Fruit fly (Drosophila melanogaster) whole organism, embryonic: ENCODE measurements around the gene Dtg.

ENCODE experiments used
- Atf6 ChIP-seq: fragments of 200-800 bp; sonication (Bioruptor generic); IDR thresholded peaks from 2 replicates; pipeline ENCODE4 v1.3.6; 2022; ENCODE audit warnings: missing biosample characterization, missing genetic modification characterization
- CG10267 ChIP-seq: fragments of 200-800 bp; sonication (Bioruptor generic); optimal IDR thresholded peaks from 2 replicates; lab custom pipeline; 2018; ENCODE audit warnings: missing biosample characterization, mild to moderate bottlenecking, missing genetic modification characterization, moderate library complexity
- CG10274 ChIP-seq: fragments of 200-800 bp; sonication (Bioruptor generic); optimal IDR thresholded peaks from 3 replicates; lab custom pipeline; 2017; ENCODE audit warnings: missing biosample characterization, mild to moderate bottlenecking, missing genetic modification characterization
- CG10366 ChIP-seq: fragments of 200-800 bp; sonication (Bioruptor generic); IDR thresholded peaks from 2 replicates; pipeline ENCODE4 v1.3.6; 2022; ENCODE audit warnings: missing biosample characterization, missing genetic modification characterization
- CG10979 ChIP-seq: fragments of 200-800 bp; sonication (Bioruptor generic); optimal IDR thresholded peaks from 2 replicates; lab custom pipeline; 2018; ENCODE audit warnings: missing biosample characterization, mild to moderate bottlenecking, missing genetic modification characterization, moderate library complexity
- CG12219 ChIP-seq: fragments of 200-800 bp; sonication (Bioruptor generic); optimal IDR thresholded peaks from 3 replicates; lab custom pipeline; 2018; ENCODE audit warnings: missing biosample characterization, mild to moderate bottlenecking, missing genetic modification characterization
- CG13123 ChIP-seq: fragments of 200-800 bp; sonication (Bioruptor generic); optimal IDR thresholded peaks from 2 replicates; lab custom pipeline; 2016; ENCODE audit warnings: missing biosample characterization, missing genetic modification characterization
- CG17186 ChIP-seq: fragments of 200-800 bp; sonication (Bioruptor generic); optimal IDR thresholded peaks from 3 replicates; lab custom pipeline; 2017; ENCODE audit warnings: missing biosample characterization, missing genetic modification reagents, missing genetic modification characterization
- CG17361 ChIP-seq: fragments of 200-800 bp; sonication (Bioruptor generic); IDR thresholded peaks from 3 replicates; pipeline ENCODE4 v1.3.6; 2022; ENCODE audit warnings: missing biosample characterization, missing genetic modification characterization
- CG2120 ChIP-seq: fragments of 200-800 bp; sonication (Bioruptor generic); optimal IDR thresholded peaks from 3 replicates; lab custom pipeline; 2016; ENCODE audit warnings: missing biosample characterization, missing genetic modification characterization
- CG33557 ChIP-seq: fragments of 200-800 bp; sonication (Bioruptor generic); optimal IDR thresholded peaks from 2 replicates; lab custom pipeline; 2019; ENCODE audit warnings: missing biosample characterization, mild to moderate bottlenecking, missing genetic modification characterization, moderate library complexity
- CG4424 ChIP-seq: fragments of 200-800 bp; sonication (Bioruptor generic); optimal IDR thresholded peaks from 3 replicates; lab custom pipeline; 2016; ENCODE audit warnings: missing biosample characterization, missing genetic modification characterization
- CG7271 ChIP-seq: fragments of 200-800 bp; sonication (Bioruptor generic); optimal IDR thresholded peaks from 2 replicates; lab custom pipeline; 2018; ENCODE audit warnings: missing biosample characterization, mild to moderate bottlenecking, missing genetic modification characterization, moderate library complexity
- CG8478 ChIP-seq: fragments of >200 bp; optimal IDR thresholded peaks from 2 replicates; lab custom pipeline; 2018
- CG9817 ChIP-seq: fragments of 200-800 bp; sonication (Bioruptor generic); optimal IDR thresholded peaks from 2 replicates; lab custom pipeline; 2018; ENCODE audit warnings: missing biosample characterization, mild to moderate bottlenecking, missing genetic modification characterization, moderate library complexity
- D ChIP-seq, 2 experiments: fragments of 200-800 bp in 1 of 2; fragments of >200 bp in 1 of 2; sonication (Bioruptor generic) in 1 of 2; optimal IDR thresholded peaks; 2 replicates in 1 of 2; 3 replicates in 1 of 2; lab custom pipeline; 2017; ENCODE audit warnings: mild to moderate bottlenecking in 1 of 2, missing biosample characterization in 1 of 2, missing genetic modification characterization in 1 of 2, missing genetic modification reagents in 1 of 2
- Dip2 ChIP-seq: fragments of 200-800 bp; sonication (Bioruptor generic); IDR thresholded peaks from 2 replicates; pipeline ENCODE4 v1.3.6; 2022; ENCODE audit warnings: missing biosample characterization, missing genetic modification characterization
- E2f1 ChIP-seq: fragments of 200-800 bp; sonication (Bioruptor generic); IDR thresholded peaks from 2 replicates; pipeline ENCODE4 v1.3.6; 2022; ENCODE audit warnings: missing biosample characterization, missing genetic modification characterization
- Fer2 ChIP-seq: fragments of 200-800 bp; sonication (Bioruptor generic); optimal IDR thresholded peaks from 2 replicates; lab custom pipeline; 2018; ENCODE audit warnings: missing biosample characterization, mild to moderate bottlenecking, missing genetic modification characterization, moderate library complexity
- Hand ChIP-seq: fragments of 200-800 bp; sonication (Bioruptor generic); optimal IDR thresholded peaks from 2 replicates; lab custom pipeline; 2017; ENCODE audit warnings: mild to moderate bottlenecking, missing biosample characterization, missing genetic modification reagents, missing genetic modification characterization
- Hr78 ChIP-seq, 2 experiments: fragments of 200-800 bp in 1 of 2; fragments of >200 bp in 1 of 2; sonication (Bioruptor generic) in 1 of 2; optimal IDR thresholded peaks; 2 replicates each; lab custom pipeline; 2017 to 2019; ENCODE audit warnings: missing biosample characterization in 2 of 2, missing genetic modification characterization in 2 of 2, mild to moderate bottlenecking in 1 of 2, moderate library complexity in 1 of 2
- Lim3 ChIP-seq: fragments of 200-800 bp; sonication (Bioruptor generic); IDR thresholded peaks from 2 replicates; pipeline ENCODE4 v1.3.6; 2022; ENCODE audit warnings: missing biosample characterization, missing genetic modification characterization
- Max ChIP-seq: fragments of 200-800 bp; sonication (Bioruptor generic); optimal IDR thresholded peaks from 2 replicates; lab custom pipeline; 2016; ENCODE audit warnings: missing biosample characterization, mild to moderate bottlenecking, missing genetic modification characterization
- NK7.1 ChIP-seq: fragments of 200-800 bp; sonication (Bioruptor generic); optimal IDR thresholded peaks from 3 replicates; lab custom pipeline; 2016; ENCODE audit warnings: missing biosample characterization, missing genetic modification characterization
- Xbp1 ChIP-seq: fragments of 200-800 bp; sonication (Bioruptor generic); optimal IDR thresholded peaks from 3 replicates; lab custom pipeline; 2016; ENCODE audit warnings: missing biosample characterization, mild to moderate bottlenecking, missing genetic modification characterization
- bab2 ChIP-seq: fragments of 200-800 bp; sonication (Bioruptor generic); optimal IDR thresholded peaks from 2 replicates; lab custom pipeline; 2016; ENCODE audit warnings: missing biosample characterization, missing genetic modification characterization
- bsh ChIP-seq, 2 experiments: fragments of 200-800 bp; sonication (Bioruptor generic); optimal IDR thresholded peaks; 2 replicates each; lab custom pipeline; 2017 to 2018; ENCODE audit warnings: mild to moderate bottlenecking in 2 of 2, missing biosample characterization in 2 of 2, missing genetic modification characterization in 2 of 2, moderate library complexity in 1 of 2
- cas ChIP-seq: fragments of 200-800 bp; sonication (Bioruptor generic); IDR thresholded peaks from 2 replicates; pipeline ENCODE4 v1.3.6; 2022; ENCODE audit warnings: missing biosample characterization, missing genetic modification characterization
- chm ChIP-seq: fragments of 200-800 bp; sonication (Bioruptor generic); IDR thresholded peaks from 2 replicates; pipeline ENCODE4 v1.3.6; 2022; ENCODE audit warnings: missing biosample characterization, missing genetic modification characterization
- crol ChIP-seq: fragments of 200-800 bp; sonication (Bioruptor generic); IDR thresholded peaks from 2 replicates; pipeline ENCODE4 v1.3.6; 2022; ENCODE audit warnings: missing biosample characterization, missing genetic modification characterization
- dan ChIP-seq: fragments of 200-800 bp; sonication (Bioruptor generic); IDR thresholded peaks from 2 replicates; pipeline ENCODE4 v1.3.6; 2022; ENCODE audit warnings: missing biosample characterization, missing genetic modification characterization
- dm ChIP-seq: fragments of 200-800 bp; sonication (Bioruptor generic); optimal IDR thresholded peaks from 3 replicates; lab custom pipeline; 2016; ENCODE audit warnings: missing biosample characterization, missing genetic modification characterization
- dpn ChIP-seq, 2 experiments: fragments of 200-800 bp; sonication (Bioruptor generic); optimal IDR thresholded peaks; 3 replicates each; lab custom pipeline; 2016; ENCODE audit warnings: missing biosample characterization in 2 of 2, missing genetic modification characterization in 2 of 2
- fu2 ChIP-seq: fragments of 200-800 bp; sonication (Bioruptor generic); optimal IDR thresholded peaks from 2 replicates; lab custom pipeline; 2016; ENCODE audit warnings: missing biosample characterization, missing genetic modification characterization
- gcm ChIP-seq: fragments of 200-800 bp; sonication (Bioruptor generic); optimal IDR thresholded peaks from 2 replicates; lab custom pipeline; 2019; ENCODE audit warnings: missing biosample characterization, mild to moderate bottlenecking, missing genetic modification characterization, moderate library complexity
- ind ChIP-seq: fragments of 200-800 bp; sonication (Bioruptor generic); optimal IDR thresholded peaks from 3 replicates; lab custom pipeline; 2016; ENCODE audit warnings: missing biosample characterization, missing genetic modification characterization
- jing ChIP-seq: fragments of 200-800 bp; sonication (Bioruptor generic); optimal IDR thresholded peaks from 2 replicates; lab custom pipeline; 2018; ENCODE audit warnings: missing biosample characterization, mild to moderate bottlenecking, missing genetic modification characterization
- kni ChIP-seq: fragments of 200-800 bp; sonication (Bioruptor generic); optimal IDR thresholded peaks from 3 replicates; lab custom pipeline; 2017; ENCODE audit warnings: mild to moderate bottlenecking, missing biosample characterization, missing genetic modification reagents, missing genetic modification characterization
- mam ChIP-seq: fragments of 200-800 bp; sonication (Bioruptor generic); optimal IDR thresholded peaks from 3 replicates; lab custom pipeline; 2016; ENCODE audit warnings: missing biosample characterization, missing genetic modification characterization
- oc ChIP-seq: fragments of 200-800 bp; sonication (Bioruptor generic); optimal IDR thresholded peaks from 2 replicates; lab custom pipeline; 2018; ENCODE audit warnings: missing biosample characterization, mild to moderate bottlenecking, missing genetic modification characterization, moderate library complexity
- otp ChIP-seq: fragments of 200-800 bp; sonication (Bioruptor generic); IDR thresholded peaks from 3 replicates; pipeline ENCODE4, ENCODE4 v1.3.6; 2022; ENCODE audit warnings: missing biosample characterization, missing genetic modification characterization
- peb ChIP-seq: fragments of 200-800 bp; sonication (Bioruptor generic); IDR thresholded peaks from 2 replicates; pipeline ENCODE4 v1.3.6; 2022; ENCODE audit warnings: missing biosample characterization, missing genetic modification characterization
- sens ChIP-seq: fragments of 200-800 bp; sonication (Bioruptor generic); peaks from one replicate; lab custom pipeline; 2016; ENCODE audit warnings: missing biosample characterization, missing genetic modification characterization
- sens-2 ChIP-seq: fragments of 200-800 bp; sonication (Bioruptor generic); IDR thresholded peaks from 2 replicates; pipeline ENCODE4 v1.3.6; 2022; ENCODE audit warnings: missing biosample characterization, missing genetic modification characterization
- seq ChIP-seq: fragments of 200-800 bp; sonication (Bioruptor generic); IDR thresholded peaks from 2 replicates; pipeline ENCODE4 v1.3.6; 2022; ENCODE audit warnings: missing biosample characterization, missing genetic modification characterization
- shn ChIP-seq: fragments of 200-800 bp; sonication (Bioruptor generic); optimal IDR thresholded peaks from 3 replicates; lab custom pipeline; 2016; ENCODE audit warnings: missing biosample characterization, missing genetic modification characterization
- so ChIP-seq: fragments of 200-800 bp; sonication (Bioruptor generic); IDR thresholded peaks from 3 replicates; pipeline ENCODE4 v1.3.6; 2022; ENCODE audit warnings: missing biosample characterization, missing genetic modification characterization
- tio ChIP-seq: fragments of 200-800 bp; sonication (Bioruptor generic); optimal IDR thresholded peaks from 2 replicates; lab custom pipeline; 2017; ENCODE audit warnings: missing biosample characterization, missing genetic modification characterization, inconsistent platforms
- ttk ChIP-seq: fragments of 200-800 bp; sonication (Bioruptor generic); IDR thresholded peaks from 2 replicates; pipeline ENCODE4 v2.1.2; 2022; ENCODE audit warnings: missing biosample characterization, missing genetic modification characterization
- twi ChIP-seq: fragments of 200-800 bp; optimal IDR thresholded peaks from 2 replicates; lab custom pipeline; 2019; ENCODE audit warnings: missing biosample characterization, mild to moderate bottlenecking, missing genetic modification characterization, moderate library complexity
- wek ChIP-seq: fragments of 200-800 bp; sonication (Bioruptor generic); optimal IDR thresholded peaks from 3 replicates; lab custom pipeline; 2018; ENCODE audit warnings: missing biosample characterization, mild to moderate bottlenecking, missing genetic modification characterization, moderate library complexity

The Dtg gene

DNA sequence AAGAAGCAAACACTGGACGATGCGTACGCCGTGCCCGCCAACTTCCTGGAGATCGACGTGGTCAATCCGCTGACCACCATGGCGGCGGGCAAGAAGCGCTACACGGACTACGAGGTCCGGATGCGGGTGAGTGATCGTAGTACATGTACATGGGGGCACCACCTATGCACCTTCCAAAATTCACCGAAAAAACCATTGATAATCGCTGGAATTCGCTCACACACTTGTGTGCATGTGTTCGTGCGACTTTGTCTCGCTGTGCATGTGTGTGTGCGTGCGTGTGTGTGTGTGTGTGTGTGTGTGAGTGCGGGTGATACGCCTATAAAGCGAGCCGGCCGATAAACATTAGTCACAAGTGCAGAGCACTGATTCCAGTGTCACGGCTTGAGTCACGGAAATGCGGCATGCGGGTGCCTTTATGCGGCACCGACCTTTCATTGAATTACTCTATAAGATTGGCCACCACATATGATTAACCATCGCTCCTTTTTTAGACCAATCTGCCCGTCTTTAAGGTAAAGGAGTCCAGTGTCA, 19.4 kb upstream of the Dtg start (continued):
- TF ChIP-seq CG10274 (GFP tag; lab: Kevin White, UChicago): no peak
- no peak for TF ChIP-seq chm (GFP tag; lab: Robert Waterston, UW)
- TF ChIP-seq D (optimal IDR thresholded peaks at IDR 0.05; lab: Kevin White, UChicago): peak; percentile 15
- TF ChIP-seq D (GFP tag; optimal IDR thresholded peaks at IDR 0.05; lab: Kevin White, UChicago): no peak
- no peak for TF ChIP-seq shn (GFP tag; lab: Kevin White, UChicago)
- no peak for TF ChIP-seq CG17361 (GFP tag; lab: Robert Waterston, UW)
- peak; percentile 91 for TF ChIP-seq CG8478 (lab: Kevin White, UChicago)
- no peak for TF ChIP-seq otp (GFP tag; lab: Robert Waterston, UW)
- TF ChIP-seq dan (GFP tag; lab: Robert Waterston, UW): no peak
- TF ChIP-seq CG10366 (GFP tag; lab: Robert Waterston, UW): no peak
- TF ChIP-seq CG9817 (tag; lab: Kevin White, UChicago): no peak
- TF ChIP-seq CG10979 (tag; lab: Kevin White, UChicago): no peak
- no peak for TF ChIP-seq CG10267 (tag; lab: Kevin White, UChicago)
- no peak for TF ChIP-seq CG17186
- TF ChIP-seq Fer2: no peak
- no peak for TF ChIP-seq Max (GFP tag; lab: Kevin White, UChicago)
- no peak for TF ChIP-seq Atf6 (GFP tag; lab: Robert Waterston, UW)
- peak; percentile 27 for TF ChIP-seq kni (GFP tag; lab: Kevin White, UChicago)
- TF ChIP-seq CG13123 (GFP tag; lab: Kevin White, UChicago): no peak
- peak; percentile 79 for TF ChIP-seq gcm (GFP tag; lab: Kevin White, UChicago)
- peak in 1 of 2 experiments; percentile 34 for TF ChIP-seq Hr78 (GFP tag; optimal IDR thresholded peaks at IDR 0.05; lab: Kevin White, UChicago)
- peak; percentile 6 for TF ChIP-seq Hand
- TF ChIP-seq sens-2: no peak
- no peak for TF ChIP-seq mam (GFP tag; lab: Kevin White, UChicago)
- no peak for TF ChIP-seq ttk

DNA sequence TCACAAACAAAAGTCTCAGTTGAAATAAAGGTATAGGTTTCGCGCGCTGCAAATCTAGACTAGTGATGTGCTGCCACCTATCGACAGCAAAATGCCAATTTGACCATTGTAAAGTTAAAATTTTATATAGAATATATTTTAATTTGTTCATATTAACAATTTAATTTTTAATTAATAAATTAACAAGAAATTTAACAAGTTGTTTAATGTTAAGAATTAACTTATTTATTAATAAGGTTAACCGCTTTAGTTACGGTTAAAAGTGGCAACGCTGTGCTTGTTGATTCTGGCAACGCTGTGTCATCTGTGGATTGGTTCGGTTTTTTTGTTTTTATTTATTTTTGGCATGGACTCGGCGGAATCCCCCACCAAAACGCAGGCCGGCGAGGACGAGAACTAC, 17.5 kb upstream of the Dtg start, which contains the start of gene Not10:
Not10 (plus strand) TSS at position 279 of the 400 bp plus-strand sequence.
- no peak for TF ChIP-seq bab2 (GFP tag; lab: Kevin White, UChicago)
- no peak for TF ChIP-seq NK7.1 (GFP tag; lab: Kevin White, UChicago)
- TF ChIP-seq dm (GFP tag; lab: Kevin White, UChicago): no peak
- no peak for TF ChIP-seq Lim3 (GFP tag; lab: Robert Waterston, UW)
- no peak for TF ChIP-seq peb
- TF ChIP-seq Dip2: no peak
- no peak for TF ChIP-seq fu2 (GFP tag; lab: Kevin White, UChicago)
- TF ChIP-seq CG7271 (tag; lab: Kevin White, UChicago): peak; percentile 47
- TF ChIP-seq so (GFP tag; lab: Robert Waterston, UW): no peak
- no peak for TF ChIP-seq cas
- TF ChIP-seq CG12219: no peak
- no peak for TF ChIP-seq tio (GFP tag; lab: Kevin White, UChicago)
- peak; percentile 35 for TF ChIP-seq Xbp1
- TF ChIP-seq sens: peak; percentile 13
- TF ChIP-seq crol (GFP tag; lab: Robert Waterston, UW): no peak
- TF ChIP-seq seq (GFP tag; lab: Robert Waterston, UW): no peak
- peak; percentile 44 for TF ChIP-seq ind (GFP tag; lab: Kevin White, UChicago)
- no peak for TF ChIP-seq wek (GFP tag; lab: Kevin White, UChicago)
- peak in 1 of 2 experiments; percentile 45 for TF ChIP-seq dpn (GFP tag; optimal IDR thresholded peaks at IDR 0.05; lab: Kevin White, UChicago)
- peak in 1 of 2 experiments; percentile 29 for TF ChIP-seq bsh (GFP tag; optimal IDR thresholded peaks at IDR 0.05; lab: Kevin White, UChicago)
- TF ChIP-seq CG2120 (GFP tag; lab: Kevin White, UChicago): peak; percentile 25
- TF ChIP-seq jing (GFP tag; lab: Kevin White, UChicago): no peak
- peak; percentile 14 for TF ChIP-seq twi (tag; lab: Kevin White, UChicago)
- peak; percentile 31 for TF ChIP-seq CG4424 (GFP tag; lab: Kevin White, UChicago)
- no peak for TF ChIP-seq oc (tag; lab: Kevin White, UChicago)
- TF ChIP-seq E2f1 (GFP tag; lab: Robert Waterston, UW): peak; percentile 23; the same call in 1 of the 2 replicates
- TF ChIP-seq CG33557 (GFP tag; lab: Kevin White, UChicago): peak; percentile 10
